Worm (Caenorhabditis elegans) whole organism, early embryonic: ENCODE results near the gene syd-1.

Source experiments
- ama-1 ChIP-seq: fragments of 150-350 bp; optimal IDR thresholded peaks from 2 replicates; lab custom pipeline; 2014
- ceh-36 ChIP-seq: sonication (generic microtip); optimal IDR thresholded peaks from 2 replicates; lab custom pipeline; 2016; ENCODE audit warnings: missing genetic modification characterization, inconsistent platforms, missing compliant biosample characterization
- ets-7 ChIP-seq: sonication (generic microtip); optimal IDR thresholded peaks from 2 replicates; lab custom pipeline; 2016; ENCODE audit warnings: missing genotype, missing genetic modification characterization, missing compliant biosample characterization
- flt-1 ChIP-seq: fragments of 200-800 bp; sonication (Bioruptor generic); IDR thresholded peaks from 2 replicates; pipeline ENCODE4 v1.3.6; 2022; ENCODE audit warnings: missing genetic modification characterization, missing compliant biosample characterization
- hmg-4 ChIP-seq: fragments of 200-800 bp; sonication (Bioruptor generic); optimal IDR thresholded peaks from 2 replicates; lab custom pipeline; 2018; ENCODE audit warnings: mild to moderate bottlenecking, missing genetic modification characterization, missing compliant biosample characterization
- hnd-1 ChIP-seq: sonication (generic microtip); optimal IDR thresholded peaks from 2 replicates; lab custom pipeline; 2016; ENCODE audit warnings: missing genetic modification characterization, missing compliant biosample characterization
- pes-1 ChIP-seq: fragments of 200-800 bp; sonication (Bioruptor generic); IDR thresholded peaks from 2 replicates; pipeline ENCODE4 v1.3.6; 2022; ENCODE audit warnings: missing genetic modification reagents, missing genetic modification characterization, missing compliant biosample characterization
- tbx-11 ChIP-seq: fragments of 200-800 bp; sonication (Bioruptor generic); IDR thresholded peaks from 2 replicates; pipeline ENCODE4 v1.3.6; 2022; ENCODE audit warnings: missing genetic modification characterization, missing compliant biosample characterization
- tbx-37 ChIP-seq: fragments of 200-800 bp; sonication (Bioruptor generic); conservative IDR thresholded peaks from 2 replicates; pipeline ENCODE4 v1.3.6; 2022; ENCODE audit warnings: missing genetic modification reagents, missing genetic modification characterization, missing compliant biosample characterization

DNA sequence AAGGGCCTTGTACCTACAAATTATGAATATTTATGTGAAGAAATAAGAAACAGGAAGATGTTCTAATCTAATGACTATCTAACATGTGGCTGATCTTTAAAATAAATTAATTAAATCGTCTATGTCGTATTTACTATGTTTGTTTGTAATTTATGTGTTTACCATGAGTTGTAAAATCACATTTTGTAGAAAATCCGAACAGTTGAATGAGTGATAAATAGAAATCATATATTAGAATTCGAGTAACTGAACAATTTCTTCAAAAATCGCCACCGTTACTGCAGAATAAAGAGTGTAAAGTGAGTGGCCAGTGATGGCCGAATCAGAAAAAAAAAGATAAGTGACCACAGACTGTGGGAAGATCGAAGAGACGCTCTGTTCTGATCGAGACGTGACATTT is 35.3 kb upstream of the syd-1 start:
- no peak for TF ChIP-seq tbx-11 (GFP tag; lab: Robert Waterston, UW)
- no peak for TF ChIP-seq ama-1 (lab: Kevin White, UChicago)
- no peak for TF ChIP-seq pes-1 (GFP tag; lab: Robert Waterston, UW)
- no peak for TF ChIP-seq tbx-37 (GFP tag; lab: Robert Waterston, UW)
- no peak for TF ChIP-seq ceh-36 (tag; lab: Kevin White, UChicago)
- TF ChIP-seq ets-7 (tag; lab: Kevin White, UChicago), result no peak
- TF ChIP-seq hnd-1 (tag; lab: Kevin White, UChicago), result no peak
- TF ChIP-seq flt-1 (GFP tag; lab: Robert Waterston, UW), result no peak
- TF ChIP-seq hmg-4 (GFP tag; lab: Kevin White, UChicago), result no peak
